Worm (Caenorhabditis elegans): ENCODE measurements around the gene ZK622.4.

Gene ZK622.4

ce11 chrII:5282740-5283281, 9.7 kb upstream of the ZK622.4 start:
- TF ChIP-seq tra-1 (GFP tag; IDR thresholded peaks at IDR 0.05) (0 out of 2 replicates have a peak, but pooled peaks have one; percentile 42), lir-3 (tag; optimal IDR thresholded peaks at IDR 0.05) (no peak), nhr-28 (tag; optimal IDR thresholded peaks at IDR 0.05) (peak; percentile 70), nhr-102 (tag; optimal IDR thresholded peaks at IDR 0.05) (no peak), cey-2 (tag; optimal IDR thresholded peaks at IDR 0.05; ENCODE audit: borderline replicate concordance, insufficient read depth) (peak; percentile 49), aha-1 (tag) (peak; percentile 23), nhr-76 (tag; optimal IDR thresholded peaks at IDR 0.05) (peak; percentile 25), dmd-6 (GFP tag; IDR thresholded peaks at IDR 0.05) (peak; percentile 39; the same call in 1 of the 2 replicates), nhr-77 (tag; optimal IDR thresholded peaks at IDR 0.05) (peak; percentile 16), R02D3.7 (tag; optimal IDR thresholded peaks at IDR 0.05) (no peak), dve-1 (tag; optimal IDR thresholded peaks at IDR 0.05; ENCODE audit: insufficient read depth) (peak; percentile 23)

- TF ChIP-seq gei-8 (GFP tag; optimal IDR thresholded peaks at IDR 0.05) (no peak), unc-62 (GFP tag; optimal IDR thresholded peaks at IDR 0.05 in 1 of 2) (peak in 1 of 2 experiments; percentile 20), unc-62 (tag; optimal IDR thresholded peaks at IDR 0.05) (no peak)
These were observed 7.5 kb upstream of the ZK622.4 start, which contains the start of gene gur-5 for ce11 chrII:5285029-5285428. gur-5 (plus strand) TSS chrII:5285329.

ce11 chrII:5289142-5289541, 3.4 kb upstream of the ZK622.4 start, which contains the start of gene ZK622.5:
ZK622.5 (plus strand) TSS chrII:5289442.
- TF ChIP-seq Y5F2A.4 (GFP tag; optimal IDR thresholded peaks at IDR 0.05) (no peak), nhr-11 (tag; optimal IDR thresholded peaks at IDR 0.05) (no peak), nhr-48 (tag; optimal IDR thresholded peaks at IDR 0.05) (no peak), lin-38 (GFP tag; IDR thresholded peaks at IDR 0.05) (no peak), dve-1 (tag; optimal IDR thresholded peaks at IDR 0.05; ENCODE audit: insufficient read depth) (peak; percentile 25), snpc-1.2 (GFP tag; IDR thresholded peaks at IDR 0.05) (no peak), aha-1 (tag) (no peak), zip-2 (tag; optimal IDR thresholded peaks at IDR 0.05) (no peak)

- TF ChIP-seq duxl-1 (tag; optimal IDR thresholded peaks at IDR 0.05; ENCODE audit: poor library complexity) (no peak), hmg-1.1 (GFP tag; IDR thresholded peaks at IDR 0.05) (0 out of 2 replicates have a peak, but pooled peaks have one; percentile 6), aha-1 (tag) (peak; percentile 57)
These were observed 1.5 kb upstream of the ZK622.4 start for ce11 chrII:5291051-5291450.

- TF ChIP-seq T20F7.1 (GFP tag; optimal IDR thresholded peaks at IDR 0.05): no peak
- TF ChIP-seq zip-11 (GFP tag; IDR thresholded peaks at IDR 0.05): 0 out of 2 replicates have a peak, but pooled peaks have one; percentile 19
- TF ChIP-seq ceh-44 (GFP tag; IDR thresholded peaks at IDR 0.05): peak; percentile 60; the same call in 1 of the 2 replicates
- 0 out of 2 replicates have a peak, but pooled peaks have one; percentile 54 for TF ChIP-seq nhr-42 (GFP tag; IDR thresholded peaks at IDR 0.05)
- no peak for TF ChIP-seq ceh-32 (tag; optimal IDR thresholded peaks at IDR 0.05; ENCODE audit: poor library complexity)
- TF ChIP-seq ZK337.2 (GFP tag; IDR thresholded peaks at IDR 0.05): peak; percentile 66
- no peak for TF ChIP-seq pqm-1 (tag; optimal IDR thresholded peaks at IDR 0.05)
- TF ChIP-seq dmd-6 (GFP tag; IDR thresholded peaks at IDR 0.05): peak; percentile 44
- TF ChIP-seq hmg-1.1 (GFP tag; IDR thresholded peaks at IDR 0.05): peak; percentile 78
- peak; percentile 19 for TF ChIP-seq mxl-3 (GFP tag; optimal IDR thresholded peaks at IDR 0.05)
- TF ChIP-seq lsy-2 (tag; optimal IDR thresholded peaks at IDR 0.05): peak in 1 of 2 experiments; percentile 42
- peak; percentile 33 for TF ChIP-seq mep-1 (tag; optimal IDR thresholded peaks at IDR 0.05)
- TF ChIP-seq spr-1 (tag; optimal IDR thresholded peaks at IDR 0.05): peak; percentile 23
- TF ChIP-seq F10B5.3 (tag; optimal IDR thresholded peaks at IDR 0.05): no peak
- peak; percentile 84; the same call in 1 of the 2 replicates for TF ChIP-seq D1046.2 (GFP tag; IDR thresholded peaks at IDR 0.05)
- TF ChIP-seq daf-19 (GFP tag; conservative IDR thresholded peaks at IDR 0.05): peak; percentile 64
- TF ChIP-seq mdl-1 (tag; optimal IDR thresholded peaks at IDR 0.05): no peak
- 0 out of 2 replicates have a peak, but pooled peaks have one; percentile 21 for TF ChIP-seq arid-1 (GFP tag; conservative IDR thresholded peaks at IDR 0.05)
- peak; percentile 91; the same call in 1 of the 2 replicates for TF ChIP-seq dmd-8 (GFP tag; IDR thresholded peaks at IDR 0.05)
- peak; percentile 87; the same call in 1 of the 2 replicates for TF ChIP-seq F26F4.8 (GFP tag; conservative IDR thresholded peaks at IDR 0.05)
- 0 out of 2 replicates have a peak, but pooled peaks have one; percentile 36 for TF ChIP-seq php-3 (GFP tag; IDR thresholded peaks at IDR 0.05)
- TF ChIP-seq lin-15B (tag; optimal IDR thresholded peaks at IDR 0.05): no peak
These were observed 867 bp downstream of the ZK622.4 start, which contains the start of gene ZK622.1 for ce11 chrII:5293287-5293850. ZK622.1 (plus strand) TSS chrII:5293800.

Data from whole organism, L4 larva.